Worm (Caenorhabditis elegans): ENCODE results near the gene Y67D2.5.

ce11 chrIII:1532777-1533473, 7.1 kb downstream of the Y67D2.5 start, which contains the start of gene snf-6:
- TF ChIP-seq snpc-4 (tag; optimal IDR thresholded peaks at IDR 0.05) = no peak
- TF ChIP-seq lin-39 (tag; optimal IDR thresholded peaks at IDR 0.05) = no peak

Data from whole organism, L2 larva.